Worm (Caenorhabditis elegans) whole organism, young adult: Measurements from ENCODE around the gene srlf-3.

Source experiments
- B0019.2 ChIP-seq: fragments of 200-800 bp; sonication (Bioruptor generic); conservative IDR thresholded peaks from 2 replicates; pipeline ENCODE4 v1.3.6; 2022; ENCODE audit warnings: missing genetic modification reagents, missing genetic modification characterization, missing compliant biosample characterization
- B0336.3 ChIP-seq: fragments of 200-800 bp; sonication (Bioruptor generic); IDR thresholded peaks from 2 replicates; pipeline ENCODE4 v1.3.6; 2022; ENCODE audit warnings: missing genetic modification characterization, missing compliant biosample characterization
- C17E4.6 ChIP-seq: fragments of 200-800 bp; sonication (Bioruptor generic); IDR thresholded peaks from 2 replicates; pipeline ENCODE4 v1.3.6; 2022; ENCODE audit warnings: missing genetic modification reagents, missing genetic modification characterization, missing compliant biosample characterization
- D2030.7 ChIP-seq: fragments of 200-800 bp; sonication (Bioruptor generic); IDR thresholded peaks from 2 replicates; pipeline ENCODE4 v1.3.6; 2022; ENCODE audit warnings: missing genetic modification reagents, missing genetic modification characterization, missing compliant biosample characterization
- F10E7.11 ChIP-seq: sonication (generic microtip); optimal IDR thresholded peaks from 2 replicates; lab custom pipeline; 2017; ENCODE audit warnings: mild to moderate bottlenecking, missing genetic modification characterization, moderate library complexity, missing compliant biosample characterization
- F33H1.4 ChIP-seq: fragments of 200-800 bp; sonication (Bioruptor generic); IDR thresholded peaks from 2 replicates; pipeline ENCODE4 v1.3.6; 2022; ENCODE audit warnings: missing genetic modification reagents, missing genetic modification characterization, missing compliant biosample characterization
- F39B2.1 ChIP-seq: fragments of 200-800 bp; sonication (Bioruptor generic); IDR thresholded peaks from 2 replicates; pipeline ENCODE4 v1.3.6; 2022; ENCODE audit warnings: missing genetic modification reagents, missing genetic modification characterization, missing compliant biosample characterization
- F49E8.2 ChIP-seq: sonication (generic microtip); optimal IDR thresholded peaks from 3 replicates; lab custom pipeline; 2017; ENCODE audit warnings: missing genetic modification characterization, mild to moderate bottlenecking, missing compliant biosample characterization, antibody characterized with exemption, moderate library complexity; ENCODE audit not compliant: insufficient read depth
- T07F8.4 ChIP-seq: sonication (generic microtip); optimal IDR thresholded peaks from 2 replicates; lab custom pipeline; 2016; ENCODE audit warnings: mild to moderate bottlenecking, missing genetic modification characterization, moderate library complexity, missing compliant biosample characterization
- atf-7 ChIP-seq: sonication (generic microtip); optimal IDR thresholded peaks from 2 replicates; lab custom pipeline; 2017; ENCODE audit warnings: mild to moderate bottlenecking, missing genetic modification characterization, missing compliant biosample characterization
- athp-1 ChIP-seq: sonication (generic microtip); optimal IDR thresholded peaks from 2 replicates; lab custom pipeline; 2017; ENCODE audit warnings: mild to moderate bottlenecking, missing genetic modification characterization, missing compliant biosample characterization
- attf-3 ChIP-seq: fragments of 200-800 bp; sonication (Bioruptor generic); conservative IDR thresholded peaks from 2 replicates; pipeline ENCODE4 v1.3.6; 2022; ENCODE audit warnings: missing genetic modification reagents, missing genetic modification characterization, missing compliant biosample characterization
- bed-1 ChIP-seq: fragments of 200-800 bp; sonication (Bioruptor generic); IDR thresholded peaks from 2 replicates; pipeline ENCODE4 v1.3.6; 2022; ENCODE audit warnings: missing genetic modification reagents, missing genetic modification characterization, missing compliant biosample characterization
- ccch-3 ChIP-seq: fragments of 200-800 bp; sonication (Bioruptor generic); optimal IDR thresholded peaks from 2 replicates; lab custom pipeline; 2018; ENCODE audit warnings: mild to moderate bottlenecking, missing genetic modification characterization, missing compliant biosample characterization
- ceh-100 ChIP-seq: fragments of 200-800 bp; sonication (Bioruptor generic); IDR thresholded peaks from 2 replicates; pipeline ENCODE4 v1.3.6; 2022; ENCODE audit warnings: missing genetic modification reagents, missing genetic modification characterization, missing compliant biosample characterization
- ceh-27 ChIP-seq: fragments of 200-800 bp; sonication (Bioruptor generic); optimal IDR thresholded peaks from 2 replicates; lab custom pipeline; 2018; ENCODE audit warnings: mild to moderate bottlenecking, missing genetic modification characterization, moderate library complexity, missing compliant biosample characterization
- ceh-58 ChIP-seq: fragments of 200-800 bp; sonication (Bioruptor generic); IDR thresholded peaks from 2 replicates; pipeline ENCODE4 v1.3.6; 2022; ENCODE audit warnings: missing genetic modification characterization, missing compliant biosample characterization
- ceh-91 ChIP-seq: fragments of 200-800 bp; sonication (Bioruptor generic); IDR thresholded peaks from 2 replicates; pipeline ENCODE4 v1.3.6; 2022; ENCODE audit warnings: missing genetic modification reagents, missing genetic modification characterization, missing compliant biosample characterization
- die-1 ChIP-seq: sonication (generic microtip); optimal IDR thresholded peaks from 2 replicates; lab custom pipeline; 2016; ENCODE audit warnings: missing genotype, mild to moderate bottlenecking, missing genetic modification characterization, missing compliant biosample characterization
- dpl-1 ChIP-seq: fragments of 150-350 bp; optimal IDR thresholded peaks from 2 replicates; lab custom pipeline; 2014; ENCODE audit warnings: missing biosample characterization, missing genetic modification reagents, missing genetic modification characterization
- efl-1 ChIP-seq: fragments of 150-350 bp; optimal IDR thresholded peaks from 2 replicates; lab custom pipeline; 2014; ENCODE audit warnings: missing biosample characterization, missing genetic modification reagents, missing genetic modification characterization
- hmg-1.2 ChIP-seq: fragments of 200-800 bp; sonication (Bioruptor generic); IDR thresholded peaks from 2 replicates; pipeline ENCODE4 v1.3.6; 2022; ENCODE audit warnings: missing genetic modification reagents, missing genetic modification characterization, missing compliant biosample characterization
- hrde-1 ChIP-seq: sonication (generic microtip); optimal IDR thresholded peaks from 2 replicates; lab custom pipeline; 2016; ENCODE audit warnings: missing genetic modification characterization, mild to moderate bottlenecking, missing compliant biosample characterization, moderate library complexity, missing genotype, missing genetic modification reagents, borderline replicate concordance
- let-607 ChIP-seq, 2 experiments: fragments of 200-800 bp in 1 of 2; sonication (Bioruptor generic) in 1 of 2; sonication (generic microtip) in 1 of 2; optimal IDR thresholded peaks; 2 replicates each; lab custom pipeline; 2016 to 2018; ENCODE audit warnings: mild to moderate bottlenecking in 2 of 2, missing compliant biosample characterization in 2 of 2, missing genetic modification characterization in 2 of 2, moderate library complexity in 2 of 2, missing genotype in 1 of 2
- lin-26 ChIP-seq: fragments of 200-800 bp; sonication (Bioruptor generic); IDR thresholded peaks from 2 replicates; pipeline ENCODE4 v1.3.6; 2022; ENCODE audit warnings: missing genetic modification reagents, missing genetic modification characterization, missing compliant biosample characterization
- lin-40 ChIP-seq: sonication (generic microtip); optimal IDR thresholded peaks from 2 replicates; lab custom pipeline; 2016; ENCODE audit warnings: missing genetic modification characterization, mild to moderate bottlenecking, missing compliant biosample characterization, missing genotype, missing genetic modification reagents
- lin-54 ChIP-seq: fragments of 200-800 bp; sonication (Bioruptor generic); optimal IDR thresholded peaks from 2 replicates; lab custom pipeline; 2018; ENCODE audit warnings: mild to moderate bottlenecking, missing genetic modification characterization, missing compliant biosample characterization
- lir-1 ChIP-seq: fragments of 200-800 bp; sonication (Bioruptor generic); conservative IDR thresholded peaks from 2 replicates; pipeline ENCODE4 v1.3.6; 2022; ENCODE audit warnings: missing genetic modification reagents, missing genetic modification characterization, missing compliant biosample characterization
- lsy-27 ChIP-seq: sonication (generic microtip); optimal IDR thresholded peaks from 2 replicates; lab custom pipeline; 2017; ENCODE audit warnings: missing genetic modification characterization, mild to moderate bottlenecking, missing compliant biosample characterization, antibody characterized with exemption, missing genotype, borderline replicate concordance; ENCODE audit not compliant: insufficient read depth
- nfya-2 ChIP-seq: fragments of 200-800 bp; sonication (Bioruptor generic); IDR thresholded peaks from 2 replicates; pipeline ENCODE4 v1.3.6; 2022; ENCODE audit warnings: missing genetic modification reagents, missing genetic modification characterization, missing compliant biosample characterization
- nhr-179 ChIP-seq: sonication (generic microtip); optimal IDR thresholded peaks from 2 replicates; lab custom pipeline; 2016; ENCODE audit warnings: mild to moderate bottlenecking, missing genetic modification characterization, missing compliant biosample characterization
- nhr-80 ChIP-seq: sonication (generic microtip); optimal IDR thresholded peaks from 2 replicates; lab custom pipeline; 2016; ENCODE audit warnings: missing genetic modification characterization, missing compliant biosample characterization
- repo-1 ChIP-seq: sonication (generic microtip); optimal IDR thresholded peaks from 2 replicates; lab custom pipeline; 2017; ENCODE audit warnings: mild to moderate bottlenecking, missing genetic modification characterization, missing compliant biosample characterization
- rpc-1 ChIP-seq, 2 experiments: fragments of 150-350 bp in 1 of 2; sonication (generic microtip) in 1 of 2; optimal IDR thresholded peaks; 2 replicates each; lab custom pipeline; 2014 to 2018; ENCODE audit warnings: missing biosample characterization in 1 of 2, missing genetic modification characterization in 1 of 2, missing genetic modification reagents in 1 of 2, missing genotype in 1 of 2
- snpc-3.4 ChIP-seq: sonication (generic microtip); optimal IDR thresholded peaks from 2 replicates; lab custom pipeline; 2017; ENCODE audit warnings: missing genetic modification characterization, mild to moderate bottlenecking, missing compliant biosample characterization, antibody characterized with exemption, moderate library complexity, missing genotype, missing genetic modification reagents
- snpc-4 ChIP-seq, 5 experiments: fragments of 150-350 bp in 1 of 5; sonication (generic microtip) in 4 of 5; optimal IDR thresholded peaks; 2 replicates each; lab custom pipeline; 2014 to 2018; ENCODE audit warnings: missing genetic modification characterization in 5 of 5, missing biosample characterization in 3 of 5, antibody characterized with exemption in 2 of 5, mild to moderate bottlenecking in 2 of 5, missing compliant biosample characterization in 2 of 5, missing genotype in 2 of 5, moderate library complexity in 2 of 5, missing genetic modification reagents in 1 of 5
- tlf-1 ChIP-seq: fragments of 200-800 bp; sonication (Bioruptor generic); optimal IDR thresholded peaks from 2 replicates; lab custom pipeline; 2018; ENCODE audit warnings: mild to moderate bottlenecking, missing genetic modification characterization, missing compliant biosample characterization
- unc-130 ChIP-seq: sonication (generic microtip); optimal IDR thresholded peaks from 2 replicates; lab custom pipeline; 2016; ENCODE audit warnings: missing genetic modification reagents, missing genetic modification characterization, missing compliant biosample characterization
- ztf-18 ChIP-seq: sonication (generic microtip); optimal IDR thresholded peaks from 2 replicates; lab custom pipeline; 2016; ENCODE audit warnings: missing genotype, mild to moderate bottlenecking, missing genetic modification characterization, missing compliant biosample characterization
- ztf-25 ChIP-seq: fragments of 200-800 bp; sonication (Bioruptor generic); IDR thresholded peaks from 2 replicates; pipeline ENCODE4 v1.3.6; 2022; ENCODE audit warnings: missing genetic modification reagents, missing genetic modification characterization, missing compliant biosample characterization
- ztf-3 ChIP-seq: fragments of 200-800 bp; sonication (Bioruptor generic); optimal IDR thresholded peaks from 2 replicates; lab custom pipeline; 2018; ENCODE audit warnings: mild to moderate bottlenecking, missing genetic modification characterization, missing compliant biosample characterization
- ztf-6 ChIP-seq: fragments of 200-800 bp; sonication (Bioruptor generic); IDR thresholded peaks from 2 replicates; pipeline ENCODE4 v1.3.6; 2022; ENCODE audit warnings: missing genetic modification reagents, missing genetic modification characterization, missing compliant biosample characterization

Gene srlf-3

ce11 chrIV:8511056-8511455, 23.8 kb downstream of the srlf-3 start, which contains the start of gene mes-6 (continued):
- TF ChIP-seq die-1 (tag; lab: Kevin White, UChicago) (no peak), ztf-18 (no peak), nhr-80 (tag; lab: Kevin White, UChicago) (no peak)

- TF ChIP-seq ceh-100 (GFP tag; lab: Robert Waterston, UW) (no peak), nfya-2 (no peak), F10E7.11 (tag; lab: Kevin White, UChicago) (no peak), F33H1.4 (GFP tag; lab: Robert Waterston, UW) (0 out of 2 replicates have a peak, but pooled peaks have one; percentile 5), ceh-27 (GFP tag; lab: Kevin White, UChicago) (no peak), F49E8.2 (tag; lab: Kevin White, UChicago) (no peak), snpc-3.4 (tag; lab: Kevin White, UChicago) (no peak), rpc-1 (optimal IDR thresholded peaks at IDR 0.05; lab: Kevin White, UChicago) (no peak), rpc-1 (tag; optimal IDR thresholded peaks at IDR 0.05; lab: Kevin White, UChicago) (no peak), B0019.2 (GFP tag; lab: Robert Waterston, UW) (no peak), ccch-3 (GFP tag; lab: Kevin White, UChicago) (no peak), D2030.7 (GFP tag; lab: Robert Waterston, UW) (no peak), lin-26 (0 out of 2 replicates have a peak, but pooled peaks have one; percentile 56), let-607 (tag; optimal IDR thresholded peaks at IDR 0.05; lab: Kevin White, UChicago) (no peak), athp-1 (tag; lab: Kevin White, UChicago) (peak; percentile 9), bed-1 (GFP tag; lab: Robert Waterston, UW) (no peak), F39B2.1 (no peak)
Observed at ce11 chrIV:8512679-8513078, 25.4 kb downstream of the srlf-3 start, which contains the start of gene C09G4.4. Gene C09G4.4 (plus strand): TSS chrIV:8512979.

- TF ChIP-seq lsy-27 (no peak), ceh-100 (GFP tag; lab: Robert Waterston, UW) (no peak), snpc-3.4 (tag; lab: Kevin White, UChicago) (peak; percentile 27), die-1 (tag; lab: Kevin White, UChicago) (peak; percentile 26), B0336.3 (GFP tag; lab: Robert Waterston, UW) (0 out of 2 replicates have a peak, but pooled peaks have one; percentile 13)
- TF ChIP-seq, all 124 proteins: peak for 3
Observed at ce11 chrIV:8513619-8514018, 26.3 kb downstream of the srlf-3 start, which contains the start of gene cks-1. Gene cks-1 (plus strand): TSS chrIV:8513919.

ce11 chrIV:8514546-8514945, 27.3 kb downstream of the srlf-3 start:
- no peak for TF ChIP-seq ceh-91 (GFP tag; lab: Robert Waterston, UW)
- no peak for TF ChIP-seq lir-1 (GFP tag; lab: Robert Waterston, UW)
- no peak for TF ChIP-seq ztf-3
- peak; percentile 42 for TF ChIP-seq repo-1 (tag; lab: Kevin White, UChicago)
- no peak for TF ChIP-seq attf-3 (GFP tag; lab: Robert Waterston, UW)
- no peak for TF ChIP-seq T07F8.4 (tag; lab: Kevin White, UChicago)
- TF ChIP-seq nhr-179 (tag; lab: Kevin White, UChicago): no peak
- peak; percentile 28 for TF ChIP-seq snpc-3.4 (tag; lab: Kevin White, UChicago)
- no peak for TF ChIP-seq ztf-6 (GFP tag; lab: Robert Waterston, UW)
- no peak for TF ChIP-seq ztf-25 (GFP tag; lab: Robert Waterston, UW)
- no peak for TF ChIP-seq efl-1 (GFP tag; lab: Kevin White, UChicago)
- peak; percentile 15 for TF ChIP-seq unc-130 (GFP tag; lab: Kevin White, UChicago)
- TF ChIP-seq lin-26: 0 out of 2 replicates have a peak, but pooled peaks have one; percentile 35
- TF ChIP-seq lin-40 (tag; lab: Kevin White, UChicago): no peak
- TF ChIP-seq atf-7: no peak
- TF ChIP-seq C17E4.6 (GFP tag; lab: Robert Waterston, UW): no peak
- no peak for TF ChIP-seq dpl-1 (GFP tag; lab: Kevin White, UChicago)
- TF ChIP-seq lin-54: no peak
- TF ChIP-seq ceh-58 (GFP tag; lab: Robert Waterston, UW): no peak
- peak; percentile 4 for TF ChIP-seq athp-1 (tag; lab: Kevin White, UChicago)
- TF ChIP-seq hrde-1 (tag; lab: Kevin White, UChicago): peak; percentile 87
- TF ChIP-seq snpc-4 (GFP tag; optimal IDR thresholded peaks at IDR 0.05; lab: Kevin White, UChicago): no peak
- no peak for TF ChIP-seq snpc-4 (tag; optimal IDR thresholded peaks at IDR 0.05; lab: Kevin White, UChicago)
- no peak for TF ChIP-seq tlf-1 (GFP tag; lab: Kevin White, UChicago)
- no peak for TF ChIP-seq hmg-1.2 (GFP tag; lab: Robert Waterston, UW)
